Fruit fly (Drosophila melanogaster): ENCODE results near the gene CG32240.

- no peak for TF ChIP-seq psq (optimal IDR thresholded peaks at IDR 0.05)
- TF ChIP-seq usp (GFP tag; optimal IDR thresholded peaks at IDR 0.05): no peak
- TF ChIP-seq Dll (optimal IDR thresholded peaks at IDR 0.05): no peak
- no peak for TF ChIP-seq EcR (GFP tag; optimal IDR thresholded peaks at IDR 0.05)
- no peak for TF ChIP-seq pan (optimal IDR thresholded peaks at IDR 0.05)
These were observed 21.6 kb downstream of the CG32240 start for dm6 chr3L:4359688-4360375.
